Fruit fly (Drosophila melanogaster) whole organism, embryonic: ENCODE results near the gene ast.
A peak's percentile ranks its signal among the peaks of the same experiment; 100 is the strongest.

Experiments
- Ada2b ChIP-seq: fragments of 200-800 bp; sonication (Bioruptor generic); IDR thresholded peaks from 2 replicates; pipeline ENCODE4 v1.3.6; 2022; ENCODE audit warnings: missing biosample characterization, missing genetic modification characterization
- CG10654 ChIP-seq: fragments of 200-800 bp; sonication (Bioruptor generic); optimal IDR thresholded peaks from 2 replicates; lab custom pipeline; 2016; ENCODE audit warnings: missing biosample characterization, missing genetic modification characterization
- CG12219 ChIP-seq: fragments of 200-800 bp; sonication (Bioruptor generic); optimal IDR thresholded peaks from 3 replicates; lab custom pipeline; 2018; ENCODE audit warnings: missing biosample characterization, mild to moderate bottlenecking, missing genetic modification characterization
- CG12769 ChIP-seq: fragments of 200-800 bp; sonication (Bioruptor generic); optimal IDR thresholded peaks from 2 replicates; lab custom pipeline; 2019; ENCODE audit warnings: missing biosample characterization, mild to moderate bottlenecking, missing genetic modification characterization, moderate library complexity
- CG13624 ChIP-seq: fragments of 200-800 bp; sonication (Bioruptor generic); optimal IDR thresholded peaks from 2 replicates; lab custom pipeline; 2016; ENCODE audit warnings: missing biosample characterization, missing genetic modification characterization
- CG15696 ChIP-seq: fragments of 200-800 bp; sonication (Bioruptor generic); optimal IDR thresholded peaks from 2 replicates; lab custom pipeline; 2019; ENCODE audit warnings: missing biosample characterization, mild to moderate bottlenecking, missing genetic modification characterization, moderate library complexity
- CG1602 ChIP-seq: fragments of 200-800 bp; sonication (Bioruptor generic); optimal IDR thresholded peaks from 3 replicates; lab custom pipeline; 2016; ENCODE audit warnings: missing biosample characterization, missing genetic modification characterization
- CG1603 ChIP-seq: fragments of 200-800 bp; sonication (Bioruptor generic); optimal IDR thresholded peaks from 2 replicates; lab custom pipeline; 2019; ENCODE audit warnings: missing biosample characterization, mild to moderate bottlenecking, missing genetic modification characterization, moderate library complexity
- CG17612 ChIP-seq: fragments of 200-800 bp; sonication (Bioruptor generic); IDR thresholded peaks from 2 replicates; pipeline ENCODE4 v1.3.6; 2022; ENCODE audit warnings: missing biosample characterization, missing genetic modification characterization
- CG17829 ChIP-seq: fragments of 200-800 bp; optimal IDR thresholded peaks from 2 replicates; lab custom pipeline; 2019; ENCODE audit warnings: missing biosample characterization, mild to moderate bottlenecking, missing genetic modification characterization, moderate library complexity
- CG18764 ChIP-seq: fragments of 200-800 bp; sonication (Bioruptor generic); optimal IDR thresholded peaks from 3 replicates; lab custom pipeline; 2016; ENCODE audit warnings: missing biosample characterization, missing genetic modification characterization
- CG2116 ChIP-seq: fragments of 200-800 bp; sonication (Bioruptor generic); optimal IDR thresholded peaks from 3 replicates; lab custom pipeline; 2018; ENCODE audit warnings: missing biosample characterization, mild to moderate bottlenecking, missing genetic modification characterization
- CG2875 ChIP-seq: fragments of 200-800 bp; sonication (Bioruptor generic); optimal IDR thresholded peaks from 2 replicates; lab custom pipeline; 2017; ENCODE audit warnings: missing biosample characterization, mild to moderate bottlenecking, missing genetic modification characterization, missing genetic modification reagents
- CG32772 ChIP-seq: fragments of 200-800 bp; sonication (Bioruptor generic); IDR thresholded peaks from 2 replicates; pipeline ENCODE4 v1.3.6; 2022; ENCODE audit warnings: missing biosample characterization, missing genetic modification characterization
- CG3726 ChIP-seq: fragments of 200-800 bp; sonication (Bioruptor generic); IDR thresholded peaks from 3 replicates; pipeline ENCODE4, ENCODE4 v1.3.6; 2022; ENCODE audit warnings: missing biosample characterization, missing genetic modification characterization
- CG5245 ChIP-seq: fragments of 200-800 bp; sonication (Bioruptor generic); optimal IDR thresholded peaks from 3 replicates; lab custom pipeline; 2016; ENCODE audit warnings: missing biosample characterization, missing genetic modification characterization
- CG9215 ChIP-seq: fragments of 200-800 bp; sonication (Bioruptor generic); IDR thresholded peaks from 2 replicates; pipeline ENCODE4 v1.3.6; 2022; ENCODE audit warnings: missing biosample characterization, missing genetic modification characterization
- CkIIα-i1 ChIP-seq: fragments of 200-800 bp; sonication (Bioruptor generic); IDR thresholded peaks from 2 replicates; pipeline ENCODE4 v1.3.6; 2022; ENCODE audit warnings: missing biosample characterization, missing genetic modification characterization
- Dip2 ChIP-seq: fragments of 200-800 bp; sonication (Bioruptor generic); IDR thresholded peaks from 2 replicates; pipeline ENCODE4 v1.3.6; 2022; ENCODE audit warnings: missing biosample characterization, missing genetic modification characterization
- ERR ChIP-seq: fragments of 200-800 bp; sonication (Bioruptor generic); optimal IDR thresholded peaks from 2 replicates; lab custom pipeline; 2016; ENCODE audit warnings: missing biosample characterization, missing genetic modification characterization
- Hsf ChIP-seq: fragments of 200-800 bp; sonication (Bioruptor generic); optimal IDR thresholded peaks from 3 replicates; lab custom pipeline; 2016; ENCODE audit warnings: missing biosample characterization, missing genetic modification characterization
- Myb ChIP-seq: fragments of 200-800 bp; sonication (Bioruptor generic); optimal IDR thresholded peaks from 2 replicates; lab custom pipeline; 2016; ENCODE audit warnings: missing biosample characterization, missing genetic modification characterization
- Optix ChIP-seq: fragments of 200-800 bp; sonication (Bioruptor generic); IDR thresholded peaks from 3 replicates; pipeline ENCODE4 v1.3.6; 2022; ENCODE audit warnings: missing biosample characterization, missing genetic modification characterization
- PHDP ChIP-seq: fragments of 200-800 bp; sonication (Bioruptor generic); optimal IDR thresholded peaks from 3 replicates; lab custom pipeline; 2018; ENCODE audit warnings: missing biosample characterization, mild to moderate bottlenecking, missing genetic modification characterization, moderate library complexity
- Pdp1 ChIP-seq, 2 experiments: fragments of 200-800 bp; sonication (Bioruptor generic); optimal IDR thresholded peaks; 3 replicates each; lab custom pipeline; 2016; ENCODE audit warnings: missing biosample characterization in 2 of 2, missing genetic modification characterization in 2 of 2, mild to moderate bottlenecking in 1 of 2, moderate library complexity in 1 of 2
- Ptx1 ChIP-seq: fragments of 200-800 bp; sonication (Bioruptor generic); IDR thresholded peaks from 2 replicates; pipeline ENCODE4 v1.3.6; 2022; ENCODE audit warnings: missing biosample characterization, missing genetic modification characterization
- ab ChIP-seq: fragments of 200-800 bp; sonication (Bioruptor generic); optimal IDR thresholded peaks from 2 replicates; lab custom pipeline; 2016; ENCODE audit warnings: missing biosample characterization, missing genetic modification characterization
- amos ChIP-seq: fragments of 200-800 bp; sonication (Bioruptor generic); IDR thresholded peaks from 2 replicates; pipeline ENCODE4 v1.3.6; 2022; ENCODE audit warnings: missing biosample characterization, missing genetic modification characterization; ENCODE audit not compliant: partially characterized antibody
- ase ChIP-seq: fragments of 200-800 bp; sonication (Bioruptor generic); IDR thresholded peaks from 3 replicates; pipeline ENCODE4 v1.3.6; 2022; ENCODE audit warnings: missing biosample characterization, missing genetic modification characterization
- cato ChIP-seq: fragments of 200-800 bp; sonication (Bioruptor generic); optimal IDR thresholded peaks from 2 replicates; lab custom pipeline; 2016; ENCODE audit warnings: missing biosample characterization, missing genetic modification characterization, borderline replicate concordance
- crp ChIP-seq, 2 experiments: fragments of 200-800 bp; sonication (Bioruptor generic); optimal IDR thresholded peaks; 2 replicates in 1 of 2; 3 replicates in 1 of 2; lab custom pipeline; 2017; ENCODE audit warnings: missing biosample characterization in 2 of 2, missing genetic modification characterization in 2 of 2, mild to moderate bottlenecking in 1 of 2, moderate library complexity in 1 of 2
- dmrt99B ChIP-seq: fragments of 200-800 bp; sonication (Bioruptor generic); optimal IDR thresholded peaks from 2 replicates; lab custom pipeline; 2018; ENCODE audit warnings: missing biosample characterization, mild to moderate bottlenecking, missing genetic modification characterization, moderate library complexity
- en ChIP-seq: fragments of 200-800 bp; sonication (Bioruptor generic); optimal IDR thresholded peaks from 2 replicates; lab custom pipeline; 2016; ENCODE audit warnings: missing biosample characterization, missing genetic modification characterization
- esg ChIP-seq: fragments of 200-800 bp; sonication (Bioruptor generic); conservative IDR thresholded peaks from 2 replicates; pipeline ENCODE4 v1.3.6; 2022; ENCODE audit warnings: missing biosample characterization, missing genetic modification characterization
- grn ChIP-seq: fragments of 200-800 bp; sonication (Bioruptor generic); optimal IDR thresholded peaks from 3 replicates; lab custom pipeline; 2017; ENCODE audit warnings: missing biosample characterization, missing genetic modification characterization
- insv ChIP-seq, 2 experiments: fragments of 200-800 bp; sonication (Bioruptor generic); optimal IDR thresholded peaks; 3 replicates each; lab custom pipeline; 2016 to 2018; ENCODE audit warnings: missing biosample characterization in 2 of 2, missing genetic modification characterization in 2 of 2
- jigr1 ChIP-seq: fragments of 200-800 bp; sonication (Bioruptor generic); IDR thresholded peaks from 3 replicates; pipeline ENCODE4 v1.3.6; 2022; ENCODE audit warnings: missing biosample characterization, missing genetic modification characterization
- jumu ChIP-seq: fragments of 200-800 bp; sonication (Bioruptor generic); optimal IDR thresholded peaks from 3 replicates; lab custom pipeline; 2016; ENCODE audit warnings: missing biosample characterization, missing genetic modification characterization
- knrl ChIP-seq: fragments of 200-800 bp; sonication (Bioruptor generic); IDR thresholded peaks from 3 replicates; pipeline ENCODE4 v1.3.6; 2022; ENCODE audit warnings: missing biosample characterization, missing genetic modification characterization; ENCODE audit not compliant: partially characterized antibody
- lov ChIP-seq, 2 experiments: fragments of 200-800 bp in 1 of 2; fragments of >200 bp in 1 of 2; sonication (Bioruptor generic) in 1 of 2; IDR thresholded peaks in 1 of 2; optimal IDR thresholded peaks in 1 of 2; 2 replicates in 1 of 2; 3 replicates in 1 of 2; pipeline versions ENCODE4 v1.3.6 to Lab custom; 2017 to 2022; ENCODE audit warnings: missing biosample characterization in 1 of 2, missing genetic modification characterization in 1 of 2
- mirr ChIP-seq: fragments of 200-800 bp; sonication (Bioruptor generic); optimal IDR thresholded peaks from 3 replicates; lab custom pipeline; 2018; ENCODE audit warnings: missing biosample characterization, mild to moderate bottlenecking, missing genetic modification characterization
- odd ChIP-seq: fragments of 200-800 bp; sonication (Bioruptor generic); optimal IDR thresholded peaks from 2 replicates; lab custom pipeline; 2017; ENCODE audit warnings: missing biosample characterization, mild to moderate bottlenecking, missing genetic modification characterization
- prd ChIP-seq, 3 experiments: fragments of >200 bp in 2 of 3; fragments of 200-800 bp in 1 of 3; sonication (Bioruptor generic) in 1 of 3; optimal IDR thresholded peaks in 2 of 3; IDR thresholded peaks in 1 of 3; 2 replicates in 2 of 3; 3 replicates in 1 of 3; pipeline versions ENCODE4 v1.3.6 to Lab custom; 2017 to 2022; ENCODE audit warnings: missing biosample characterization in 1 of 3, missing genetic modification characterization in 1 of 3
- row ChIP-seq: fragments of 200-800 bp; sonication (Bioruptor generic); IDR thresholded peaks from 3 replicates; pipeline ENCODE4 v1.3.6; 2022; ENCODE audit warnings: missing biosample characterization, missing genetic modification characterization
- salm ChIP-seq: fragments of 200-800 bp; sonication (Bioruptor generic); optimal IDR thresholded peaks from 2 replicates; lab custom pipeline; 2018; ENCODE audit warnings: missing biosample characterization, mild to moderate bottlenecking, missing genetic modification characterization
- slou ChIP-seq: fragments of 200-800 bp; sonication (Bioruptor generic); optimal IDR thresholded peaks from 3 replicates; lab custom pipeline; 2016; ENCODE audit warnings: missing biosample characterization, missing genetic modification characterization
- tll ChIP-seq, 2 experiments: fragments of 200-800 bp in 1 of 2; fragments of >200 bp in 1 of 2; sonication (Bioruptor generic) in 1 of 2; optimal IDR thresholded peaks; 2 replicates each; lab custom pipeline; 2017 to 2019; ENCODE audit warnings: missing biosample characterization in 2 of 2, missing genetic modification characterization in 2 of 2, mild to moderate bottlenecking in 1 of 2, moderate library complexity in 1 of 2
- toy ChIP-seq: fragments of 200-800 bp; sonication (Bioruptor generic); IDR thresholded peaks from 2 replicates; pipeline ENCODE4 v1.3.6; 2022; ENCODE audit warnings: missing biosample characterization, missing genetic modification characterization
- vfl ChIP-seq: fragments of 200-800 bp; sonication (Bioruptor generic); optimal IDR thresholded peaks from 2 replicates; lab custom pipeline; 2016; ENCODE audit warnings: missing biosample characterization, missing genetic modification characterization
- z ChIP-seq: fragments of 200-800 bp; sonication (Bioruptor generic); IDR thresholded peaks from 3 replicates; pipeline ENCODE4 v1.3.6; 2022; ENCODE audit warnings: missing biosample characterization, missing genetic modification characterization

ast gene

DNA sequence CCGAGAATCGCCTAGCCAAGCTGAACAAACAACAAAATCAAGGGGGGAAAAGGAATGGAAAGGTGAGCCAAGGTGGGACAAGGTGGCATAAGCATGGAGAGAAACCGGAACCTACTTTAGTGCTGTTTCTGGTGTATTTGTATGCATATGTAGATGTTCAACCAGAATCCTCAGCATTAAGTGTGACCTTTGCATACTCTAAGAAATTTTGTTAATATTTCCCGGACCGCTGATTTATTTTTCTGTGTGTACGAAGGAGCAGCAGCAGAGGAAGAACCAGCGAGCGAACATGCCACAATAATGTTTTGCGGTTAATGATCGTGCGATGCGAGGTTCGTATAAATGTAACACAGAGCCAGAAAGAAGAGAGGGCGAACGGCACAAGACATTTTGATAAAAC is 12.7 kb upstream of the ast start (continued):
- no peak for TF ChIP-seq CG1602
- TF ChIP-seq CG12769 (tag; lab: Kevin White, UChicago): no peak
- TF ChIP-seq CG5245 (GFP tag; lab: Kevin White, UChicago): no peak
- no peak for TF ChIP-seq prd (optimal IDR thresholded peaks at IDR 0.05; lab: Kevin White, UChicago)
- TF ChIP-seq prd (GFP tag; IDR thresholded peaks at IDR 0.05; lab: Robert Waterston, UW): peak; percentile 42; the same call in 2 of the 3 replicates
- no peak for TF ChIP-seq CG10654 (GFP tag; lab: Kevin White, UChicago)
- no peak for TF ChIP-seq CkIIα-i1 (GFP tag; lab: Robert Waterston, UW)
- no peak for TF ChIP-seq CG18764 (GFP tag; lab: Kevin White, UChicago)
- 0 out of 3 replicates have a peak, but pooled peaks have one; percentile 29 for TF ChIP-seq ase (GFP tag; lab: Robert Waterston, UW)
- TF ChIP-seq grn (GFP tag; lab: Kevin White, UChicago): no peak
- TF ChIP-seq ERR: no peak
- 0 out of 3 replicates have a peak, but pooled peaks have one; percentile 38 for TF ChIP-seq z (GFP tag; lab: Robert Waterston, UW)
- TF ChIP-seq CG1603 (tag; lab: Kevin White, UChicago): peak; percentile 64
- TF ChIP-seq PHDP (tag; lab: Kevin White, UChicago): no peak
- no peak for TF ChIP-seq dmrt99B
- TF ChIP-seq Dip2 (GFP tag; lab: Robert Waterston, UW): no peak
- 0 out of 2 replicates have a peak, but pooled peaks have one; percentile 24 for TF ChIP-seq Ptx1 (GFP tag; lab: Robert Waterston, UW)
- TF ChIP-seq salm (tag; lab: Kevin White, UChicago): no peak
- no peak for TF ChIP-seq CG17829
- no peak for TF ChIP-seq CG12219 (GFP tag; lab: Kevin White, UChicago)
- TF ChIP-seq CG9215 (GFP tag; lab: Robert Waterston, UW): no peak
- TF ChIP-seq CG2875 (GFP tag; lab: Kevin White, UChicago): no peak
- TF ChIP-seq Pdp1 (GFP tag; optimal IDR thresholded peaks at IDR 0.05; lab: Kevin White, UChicago): no peak
- TF ChIP-seq insv (GFP tag; optimal IDR thresholded peaks at IDR 0.05; lab: Kevin White, UChicago): no peak
- TF ChIP-seq CG13624 (GFP tag; lab: Kevin White, UChicago): no peak
- peak; percentile 53 for TF ChIP-seq row (GFP tag; lab: Robert Waterston, UW)
- 0 out of 2 replicates have a peak, but pooled peaks have one; percentile 13 for TF ChIP-seq Ada2b
- TF ChIP-seq knrl (GFP tag; lab: Robert Waterston, UW): no peak
- no peak for TF ChIP-seq slou (GFP tag; lab: Kevin White, UChicago)
- TF ChIP-seq CG2116 (GFP tag; lab: Kevin White, UChicago): no peak
- no peak for TF ChIP-seq Myb (GFP tag; lab: Kevin White, UChicago)
- TF ChIP-seq CG17612 (GFP tag; lab: Robert Waterston, UW): no peak
- TF ChIP-seq jumu: no peak
- TF ChIP-seq odd (GFP tag; lab: Kevin White, UChicago): no peak
- peak; percentile 1 for TF ChIP-seq CG15696
- TF ChIP-seq vfl (GFP tag; lab: Kevin White, UChicago): no peak
- TF ChIP-seq Hsf (GFP tag; lab: Kevin White, UChicago): peak; percentile 4
- TF ChIP-seq esg: no peak
- TF ChIP-seq tll (GFP tag; optimal IDR thresholded peaks at IDR 0.05; lab: Kevin White, UChicago): no peak
- no peak for TF ChIP-seq amos (GFP tag; lab: Robert Waterston, UW)
- TF ChIP-seq lov (optimal IDR thresholded peaks at IDR 0.05; lab: Kevin White, UChicago): no peak
- no peak for TF ChIP-seq lov (GFP tag; IDR thresholded peaks at IDR 0.05; lab: Robert Waterston, UW)
- TF ChIP-seq CG3726 (GFP tag; lab: Robert Waterston, UW): peak; percentile 29; the same call in 1 of the 3 replicates
- TF ChIP-seq mirr (GFP tag; lab: Kevin White, UChicago): no peak
- TF ChIP-seq CG32772: 0 out of 2 replicates have a peak, but pooled peaks have one; percentile 8
- TF ChIP-seq Optix (GFP tag; lab: Robert Waterston, UW): 0 out of 3 replicates have a peak, but pooled peaks have one; percentile 20
- no peak for TF ChIP-seq en (GFP tag; lab: Kevin White, UChicago)
- TF ChIP-seq cato (GFP tag; lab: Kevin White, UChicago): no peak
- no peak for TF ChIP-seq ab
- TF ChIP-seq crp (GFP tag; optimal IDR thresholded peaks at IDR 0.05; lab: Kevin White, UChicago): no peak
- no peak for TF ChIP-seq jigr1
- no peak for TF ChIP-seq toy
